Worm (Caenorhabditis elegans) whole organism, L3 larva: ENCODE data around the gene C16D9.8.

Experiments
- R02D3.7 ChIP-seq: fragments of 150-350 bp; optimal IDR thresholded peaks from 2 replicates; lab custom pipeline; 2014; ENCODE audit warnings: missing biosample characterization, missing genetic modification characterization
- ceh-16 ChIP-seq: sonication (generic microtip); optimal IDR thresholded peaks from 2 replicates; lab custom pipeline; 2017; ENCODE audit warnings: missing biosample characterization, missing genetic modification characterization
- ceh-82 ChIP-seq: fragments of 150-350 bp; optimal IDR thresholded peaks from 2 replicates; lab custom pipeline; 2014; ENCODE audit warnings: missing biosample characterization, missing genetic modification characterization
- ceh-9 ChIP-seq: sonication (generic microtip); optimal IDR thresholded peaks from 2 replicates; lab custom pipeline; 2018; ENCODE audit warnings: missing biosample characterization, missing genetic modification characterization
- egl-27 ChIP-seq: sonication (generic microtip); optimal IDR thresholded peaks from 4 replicates; lab custom pipeline; 2017; ENCODE audit warnings: missing biosample characterization, missing genetic modification reagents, missing genetic modification characterization
- egl-5 ChIP-seq: fragments of 150-350 bp; optimal IDR thresholded peaks from 2 replicates; lab custom pipeline; 2017; ENCODE audit warnings: missing biosample characterization, missing genetic modification reagents, missing genetic modification characterization, inconsistent platforms
- elt-1 ChIP-seq: fragments of 150-350 bp; optimal IDR thresholded peaks from 2 replicates; lab custom pipeline; 2014; ENCODE audit warnings: missing biosample characterization, missing genetic modification characterization
- elt-2 ChIP-seq: sonication (generic microtip); optimal IDR thresholded peaks from 2 replicates; lab custom pipeline; 2016; ENCODE audit warnings: missing genetic modification reagents, mild to moderate bottlenecking, missing genetic modification characterization, missing compliant biosample characterization
- fkh-10 ChIP-seq: sonication (generic microtip); optimal IDR thresholded peaks from 2 replicates; lab custom pipeline; 2017; ENCODE audit warnings: missing biosample characterization, missing genetic modification reagents, missing genetic modification characterization
- fkh-2 ChIP-seq: fragments of 150-350 bp; optimal IDR thresholded peaks from 2 replicates; lab custom pipeline; 2014; ENCODE audit warnings: missing biosample characterization, missing genetic modification reagents, missing genetic modification characterization
- fos-1 ChIP-seq: fragments of 150-350 bp; optimal IDR thresholded peaks from 2 replicates; lab custom pipeline; 2014; ENCODE audit warnings: missing biosample characterization, missing genetic modification characterization
- jun-1 ChIP-seq: fragments of 150-350 bp; optimal IDR thresholded peaks from 2 replicates; lab custom pipeline; 2014; ENCODE audit warnings: missing biosample characterization, missing genetic modification reagents, missing genetic modification characterization
- lin-39 ChIP-seq: fragments of 150-350 bp; optimal IDR thresholded peaks from 2 replicates; lab custom pipeline; 2018; ENCODE audit warnings: missing biosample characterization, missing genetic modification reagents, missing genetic modification characterization
- lsy-12 ChIP-seq: sonication (generic microtip); optimal IDR thresholded peaks from 2 replicates; lab custom pipeline; 2016; ENCODE audit warnings: mild to moderate bottlenecking, missing genetic modification characterization, missing compliant biosample characterization
- nhr-11 ChIP-seq: fragments of 150-350 bp; optimal IDR thresholded peaks from 2 replicates; lab custom pipeline; 2014; ENCODE audit warnings: missing biosample characterization, missing genetic modification characterization
- nhr-12 ChIP-seq: fragments of 150-350 bp; optimal IDR thresholded peaks from 2 replicates; lab custom pipeline; 2014; ENCODE audit warnings: missing biosample characterization, missing genetic modification characterization
- nhr-237 ChIP-seq: fragments of 150-350 bp; optimal IDR thresholded peaks from 2 replicates; lab custom pipeline; 2014; ENCODE audit warnings: missing biosample characterization, missing genetic modification characterization
- nhr-28 ChIP-seq: fragments of 150-350 bp; optimal IDR thresholded peaks from 2 replicates; lab custom pipeline; 2014; ENCODE audit warnings: missing biosample characterization, missing genetic modification characterization
- nhr-43 ChIP-seq: sonication (generic microtip); optimal IDR thresholded peaks from 2 replicates; lab custom pipeline; 2016; ENCODE audit warnings: mild to moderate bottlenecking, missing genetic modification characterization, missing compliant biosample characterization; ENCODE audit not compliant: poor library complexity, severe bottlenecking
- pha-4 ChIP-seq: fragments of 150-350 bp; optimal IDR thresholded peaks from 2 replicates; lab custom pipeline; 2014; ENCODE audit warnings: missing biosample characterization, missing genetic modification reagents, missing genetic modification characterization
- pqm-1 ChIP-seq: fragments of 150-350 bp; optimal IDR thresholded peaks from 2 replicates; lab custom pipeline; 2017; ENCODE audit warnings: missing biosample characterization, missing genetic modification characterization, inconsistent platforms
- sea-2 ChIP-seq: fragments of 150-350 bp; sonication (generic microtip); optimal IDR thresholded peaks from 4 replicates; lab custom pipeline; 2014; ENCODE audit warnings: missing biosample characterization, missing genetic modification reagents, missing genetic modification characterization
- unc-39 ChIP-seq: sonication (generic microtip); optimal IDR thresholded peaks from 4 replicates; lab custom pipeline; 2017; ENCODE audit warnings: missing biosample characterization, missing genetic modification characterization
- zag-1 ChIP-seq: fragments of 150-350 bp; optimal IDR thresholded peaks from 2 replicates; lab custom pipeline; 2014; ENCODE audit warnings: missing biosample characterization, missing genetic modification characterization
- ztf-11 ChIP-seq: fragments of 150-350 bp; optimal IDR thresholded peaks from 2 replicates; lab custom pipeline; 2014; ENCODE audit warnings: missing biosample characterization, missing genetic modification characterization
- ztf-4 ChIP-seq: fragments of 150-350 bp; optimal IDR thresholded peaks from 2 replicates; lab custom pipeline; 2014; ENCODE audit warnings: missing biosample characterization, missing genetic modification characterization

The C16D9.8 gene

ce11 chrV:8280770-8281169 lies 17.4 kb upstream of the C16D9.8 start, which contains the start of gene str-135:
TSS of gene str-135 (minus strand) at chrV:8280870.
- no peak for TF ChIP-seq unc-39
- TF ChIP-seq ceh-82 (tag; lab: Kevin White, UChicago): no peak
- no peak for TF ChIP-seq zag-1 (tag; lab: Kevin White, UChicago)
- no peak for TF ChIP-seq elt-2 (tag; lab: Kevin White, UChicago)

DNA sequence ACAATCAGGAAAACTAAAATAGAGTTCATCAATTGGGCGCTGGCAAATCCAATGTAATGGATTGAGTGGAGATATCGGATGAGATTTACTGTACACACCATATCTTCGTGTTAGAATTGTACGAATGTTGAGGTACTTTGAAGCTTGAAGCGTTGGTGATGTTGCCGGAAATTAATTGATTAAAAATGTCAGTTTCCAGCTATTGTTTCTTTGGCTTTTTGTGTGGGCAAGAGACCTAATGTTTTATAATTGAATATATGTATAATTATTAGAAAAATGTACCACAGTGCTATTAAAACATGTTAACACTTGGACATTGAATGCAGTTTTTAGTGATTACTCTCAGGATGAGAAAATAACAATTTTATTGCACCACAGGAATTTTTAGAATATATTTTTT lies 15.5 kb upstream of the C16D9.8 start, which contains the start of gene str-136:
Gene str-136 (minus strand): TSS at position 101 of the 400 bp plus-strand sequence.
- TF ChIP-seq nhr-237: no peak
- TF ChIP-seq ztf-11 (tag; lab: Kevin White, UChicago): no peak
- no peak for TF ChIP-seq nhr-12 (tag; lab: Kevin White, UChicago)
- TF ChIP-seq R02D3.7 (tag; lab: Kevin White, UChicago): no peak
- TF ChIP-seq, all 47 proteins: peak for 0

- TF ChIP-seq ztf-11 (tag; lab: Kevin White, UChicago) (no peak), lsy-12 (tag; lab: Kevin White, UChicago) (no peak), nhr-11 (no peak), unc-39 (no peak), ztf-4 (tag; lab: Kevin White, UChicago) (no peak), pqm-1 (tag; lab: Kevin White, UChicago) (peak; percentile 87), elt-1 (tag; lab: Kevin White, UChicago) (no peak), ceh-82 (tag; lab: Kevin White, UChicago) (no peak), fos-1 (tag; lab: Kevin White, UChicago) (no peak), zag-1 (tag; lab: Kevin White, UChicago) (no peak), elt-2 (tag; lab: Kevin White, UChicago) (peak; percentile 89), sea-2 (no peak), lin-39 (tag; lab: Kevin White, UChicago) (no peak), fkh-10 (GFP tag; lab: Kevin White, UChicago) (no peak), ceh-9 (tag; lab: Kevin White, UChicago) (no peak), ceh-16 (tag; lab: Kevin White, UChicago) (no peak), jun-1 (tag; lab: Kevin White, UChicago) (no peak)
Observed at ce11 chrV:8271995-8272394, 8.6 kb upstream of the C16D9.8 start, which contains the start of gene asp-5. TSS of gene asp-5 (plus strand) at chrV:8272385.

DNA sequence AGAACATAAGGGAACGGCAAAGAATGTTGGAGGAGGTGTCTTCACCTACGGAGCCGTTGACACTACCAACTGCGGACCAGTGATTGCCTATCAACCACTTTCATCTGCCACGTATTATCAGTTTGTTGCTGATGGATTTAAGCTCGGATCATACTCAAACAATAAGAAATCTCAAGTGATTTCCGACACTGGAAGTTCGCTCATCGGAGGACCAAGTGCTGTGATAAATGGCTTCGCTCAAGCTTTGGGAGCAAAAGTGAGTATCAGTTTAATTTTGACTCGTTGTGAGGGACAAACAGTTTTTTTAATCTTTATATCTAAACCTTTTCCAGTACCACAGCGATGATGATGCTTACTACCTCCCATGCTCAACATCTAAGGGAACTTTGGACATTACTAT lies 8.0 kb upstream of the C16D9.8 start:
- TF ChIP-seq fkh-10 (GFP tag; lab: Kevin White, UChicago) (no peak), zag-1 (tag; lab: Kevin White, UChicago) (no peak), unc-39 (no peak), R02D3.7 (tag; lab: Kevin White, UChicago) (no peak), fkh-2 (tag; lab: Kevin White, UChicago) (no peak), egl-27 (tag; lab: Kevin White, UChicago) (no peak), nhr-43 (tag; lab: Kevin White, UChicago) (no peak), nhr-11 (no peak), elt-2 (tag; lab: Kevin White, UChicago) (no peak), lsy-12 (tag; lab: Kevin White, UChicago) (no peak)

- TF ChIP-seq pha-4 (tag; lab: Kevin White, UChicago) (peak; percentile 57), jun-1 (tag; lab: Kevin White, UChicago) (peak; percentile 24), fkh-10 (GFP tag; lab: Kevin White, UChicago) (no peak), elt-2 (tag; lab: Kevin White, UChicago) (peak; percentile 85), pqm-1 (tag; lab: Kevin White, UChicago) (peak; percentile 75)
- TF ChIP-seq, all 47 proteins: peak for 4
Observed at ce11 chrV:8269878-8270277, 6.5 kb upstream of the C16D9.8 start.

DNA sequence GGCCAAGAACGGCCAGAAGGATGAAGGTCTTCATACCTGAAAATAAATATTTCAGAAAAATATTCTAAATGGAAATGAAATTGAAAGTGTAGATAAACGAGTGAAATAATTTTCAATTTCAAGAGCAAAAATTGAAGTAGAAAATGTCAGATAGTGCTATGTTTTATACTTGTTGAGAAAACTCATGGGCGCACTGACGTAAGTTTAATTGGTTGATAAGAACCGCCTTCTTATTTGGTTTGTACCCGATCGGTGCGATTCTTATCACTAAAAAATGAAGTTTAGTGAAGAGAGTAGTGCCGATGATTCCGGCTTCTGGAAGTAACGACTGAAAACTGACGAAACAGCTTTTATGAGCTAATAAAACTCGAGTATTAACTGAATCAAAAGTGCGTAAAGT lies 5.5 kb upstream of the C16D9.8 start, which contains the start of the genes asp-6 and asp-12:
Gene asp-6 (minus strand): TSS at position 36 of the 400 bp plus-strand sequence.
Gene asp-12 (plus strand): TSS at position 309 of the 400 bp plus-strand sequence.
- peak; percentile 80 for TF ChIP-seq pqm-1 (tag; lab: Kevin White, UChicago)
- no peak for TF ChIP-seq nhr-28 (tag; lab: Kevin White, UChicago)
- peak; percentile 92 for TF ChIP-seq elt-2 (tag; lab: Kevin White, UChicago)
- peak; percentile 3 for TF ChIP-seq fos-1 (tag; lab: Kevin White, UChicago)
- no peak for TF ChIP-seq nhr-43 (tag; lab: Kevin White, UChicago)
- TF ChIP-seq egl-5 (tag; lab: Kevin White, UChicago): no peak
- no peak for TF ChIP-seq ceh-9 (tag; lab: Kevin White, UChicago)
- TF ChIP-seq lin-39 (tag; lab: Kevin White, UChicago): no peak
- TF ChIP-seq pha-4 (tag; lab: Kevin White, UChicago): peak; percentile 38
- TF ChIP-seq fkh-2 (tag; lab: Kevin White, UChicago): no peak
- TF ChIP-seq jun-1 (tag; lab: Kevin White, UChicago): peak; percentile 26
- TF ChIP-seq, all 47 proteins: peak for 5
